Worm (Caenorhabditis elegans): ENCODE measurements around the gene dao-2.

DNA sequence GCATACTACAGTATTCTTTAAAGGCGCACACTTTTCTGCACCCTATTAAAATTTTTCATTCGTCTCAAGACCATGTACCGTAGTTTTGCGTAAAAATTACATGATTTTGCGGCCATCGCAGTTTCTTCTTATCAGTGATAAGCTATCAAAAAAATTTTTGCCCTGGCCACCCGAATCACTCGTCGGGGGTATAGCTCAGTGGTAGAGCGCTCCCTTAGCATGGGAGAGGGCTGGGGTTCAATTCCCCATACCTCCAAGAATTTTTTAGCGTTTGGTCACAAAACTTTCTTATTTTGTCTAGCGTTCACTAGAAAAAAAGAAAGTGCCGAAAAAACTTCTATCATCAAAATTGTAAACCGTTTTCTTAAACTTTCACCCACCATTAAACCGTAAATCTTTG, 2.5 kb downstream of the dao-2 start:
- no peak for TF ChIP-seq ama-1 (optimal IDR thresholded peaks at IDR 0.05)
- TF ChIP-seq nhr-77 (tag; optimal IDR thresholded peaks at IDR 0.05), result no peak
